Fruit fly (Drosophila melanogaster) whole organism, embryonic: ENCODE results near the gene stg.

Experiments
- Abd-B ChIP-seq: fragments of 200-800 bp; sonication (Bioruptor generic); optimal IDR thresholded peaks from 2 replicates; lab custom pipeline; 2018; ENCODE audit warnings: missing biosample characterization, mild to moderate bottlenecking, missing genetic modification characterization, moderate library complexity
- Atf3 ChIP-seq: fragments of 200-800 bp; sonication (Bioruptor generic); optimal IDR thresholded peaks from 3 replicates; lab custom pipeline; 2016; ENCODE audit warnings: missing biosample characterization, missing genetic modification characterization
- B-H2 ChIP-seq: fragments of 200-800 bp; sonication (Bioruptor generic); optimal IDR thresholded peaks from 2 replicates; lab custom pipeline; 2018; ENCODE audit warnings: missing biosample characterization, mild to moderate bottlenecking, missing genetic modification characterization
- CG10147 ChIP-seq: fragments of 200-800 bp; sonication (Bioruptor generic); optimal IDR thresholded peaks from 2 replicates; lab custom pipeline; 2019; ENCODE audit warnings: missing biosample characterization, mild to moderate bottlenecking, missing genetic modification characterization, moderate library complexity
- CG12391 ChIP-seq: fragments of 200-800 bp; sonication (Bioruptor generic); optimal IDR thresholded peaks from 3 replicates; lab custom pipeline; 2018; ENCODE audit warnings: missing biosample characterization, mild to moderate bottlenecking, missing genetic modification characterization, moderate library complexity
- CG13624 ChIP-seq: fragments of 200-800 bp; sonication (Bioruptor generic); optimal IDR thresholded peaks from 2 replicates; lab custom pipeline; 2016; ENCODE audit warnings: missing biosample characterization, missing genetic modification characterization
- CG1602 ChIP-seq: fragments of 200-800 bp; sonication (Bioruptor generic); optimal IDR thresholded peaks from 3 replicates; lab custom pipeline; 2016; ENCODE audit warnings: missing biosample characterization, missing genetic modification characterization
- CG17385 ChIP-seq: fragments of 200-800 bp; sonication (Bioruptor generic); optimal IDR thresholded peaks from 3 replicates; lab custom pipeline; 2018; ENCODE audit warnings: missing biosample characterization, mild to moderate bottlenecking, missing genetic modification characterization
- CG18262 ChIP-seq: fragments of 200-800 bp; optimal IDR thresholded peaks from 3 replicates; lab custom pipeline; 2019; ENCODE audit warnings: missing biosample characterization, mild to moderate bottlenecking, missing genetic modification characterization, moderate library complexity
- CG18619 ChIP-seq: fragments of 200-800 bp; sonication (Bioruptor generic); optimal IDR thresholded peaks from 3 replicates; lab custom pipeline; 2017; ENCODE audit warnings: missing biosample characterization, mild to moderate bottlenecking, missing genetic modification characterization
- CG2120 ChIP-seq: fragments of 200-800 bp; sonication (Bioruptor generic); optimal IDR thresholded peaks from 3 replicates; lab custom pipeline; 2016; ENCODE audit warnings: missing biosample characterization, missing genetic modification characterization
- CG34376 ChIP-seq: fragments of 200-800 bp; sonication (Bioruptor generic); optimal IDR thresholded peaks from 2 replicates; lab custom pipeline; 2018; ENCODE audit warnings: missing biosample characterization, mild to moderate bottlenecking, missing genetic modification characterization
- CG43689 ChIP-seq: fragments of 200-800 bp; sonication (Bioruptor generic); IDR thresholded peaks from 2 replicates; pipeline ENCODE4 v1.3.6; 2022; ENCODE audit warnings: missing biosample characterization, missing genetic modification characterization
- CG4617 ChIP-seq: fragments of 200-800 bp; sonication (Bioruptor generic); optimal IDR thresholded peaks from 3 replicates; lab custom pipeline; 2016; ENCODE audit warnings: missing biosample characterization, missing genetic modification characterization, borderline replicate concordance
- CG4820 ChIP-seq: fragments of 200-800 bp; sonication (Bioruptor generic); optimal IDR thresholded peaks from 3 replicates; lab custom pipeline; 2016; ENCODE audit warnings: missing biosample characterization, missing genetic modification characterization
- CG5953 ChIP-seq: fragments of 200-800 bp; sonication (Bioruptor generic); IDR thresholded peaks from 2 replicates; pipeline ENCODE4 v1.3.6; 2022; ENCODE audit warnings: missing biosample characterization, missing genetic modification characterization
- CG7745 ChIP-seq: fragments of 200-800 bp; sonication (Bioruptor generic); optimal IDR thresholded peaks from 2 replicates; lab custom pipeline; 2018; ENCODE audit warnings: missing biosample characterization, mild to moderate bottlenecking, missing genetic modification characterization, moderate library complexity
- CG8388 ChIP-seq: fragments of 200-800 bp; sonication (Bioruptor generic); optimal IDR thresholded peaks from 2 replicates; lab custom pipeline; 2019; ENCODE audit warnings: missing biosample characterization, mild to moderate bottlenecking, missing genetic modification characterization, moderate library complexity
- Chrac-16 ChIP-seq: fragments of 200-800 bp; sonication (Bioruptor generic); optimal IDR thresholded peaks from 3 replicates; lab custom pipeline; 2016; ENCODE audit warnings: missing biosample characterization, missing genetic modification characterization
- D ChIP-seq, 2 experiments: fragments of 200-800 bp in 1 of 2; fragments of >200 bp in 1 of 2; sonication (Bioruptor generic) in 1 of 2; optimal IDR thresholded peaks; 2 replicates in 1 of 2; 3 replicates in 1 of 2; lab custom pipeline; 2017; ENCODE audit warnings: mild to moderate bottlenecking in 1 of 2, missing biosample characterization in 1 of 2, missing genetic modification characterization in 1 of 2, missing genetic modification reagents in 1 of 2
- D19B ChIP-seq: fragments of 200-800 bp; sonication (Bioruptor generic); optimal IDR thresholded peaks from 2 replicates; lab custom pipeline; 2017; ENCODE audit warnings: missing biosample characterization, mild to moderate bottlenecking, missing genetic modification characterization
- Deaf1 ChIP-seq: fragments of 200-800 bp; optimal IDR thresholded peaks from 3 replicates; lab custom pipeline; 2019; ENCODE audit warnings: missing biosample characterization, mild to moderate bottlenecking, missing genetic modification characterization, moderate library complexity
- Dek ChIP-seq: fragments of 200-800 bp; sonication (Bioruptor generic); optimal IDR thresholded peaks from 3 replicates; lab custom pipeline; 2019; ENCODE audit warnings: missing biosample characterization, mild to moderate bottlenecking, missing genetic modification characterization, moderate library complexity
- Hmr ChIP-seq: fragments of 200-800 bp; sonication (Bioruptor generic); optimal IDR thresholded peaks from 3 replicates; lab custom pipeline; 2017; ENCODE audit warnings: mild to moderate bottlenecking, missing biosample characterization, missing genetic modification reagents, missing genetic modification characterization
- MBD-R2 ChIP-seq: fragments of 200-800 bp; sonication (Bioruptor generic); IDR thresholded peaks from 2 replicates; pipeline ENCODE4 v1.3.6; 2022; ENCODE audit warnings: missing biosample characterization, missing genetic modification characterization
- Nf-YA ChIP-seq: fragments of 200-800 bp; sonication (Bioruptor generic); IDR thresholded peaks from 2 replicates; pipeline ENCODE4 v1.3.6; 2022; ENCODE audit warnings: missing biosample characterization, missing genetic modification characterization
- Ssrp ChIP-seq: fragments of 200-800 bp; sonication (Bioruptor generic); optimal IDR thresholded peaks from 2 replicates; lab custom pipeline; 2018; ENCODE audit warnings: missing biosample characterization, mild to moderate bottlenecking, missing genetic modification characterization, moderate library complexity
- amos ChIP-seq: fragments of 200-800 bp; sonication (Bioruptor generic); IDR thresholded peaks from 2 replicates; pipeline ENCODE4 v1.3.6; 2022; ENCODE audit warnings: missing biosample characterization, missing genetic modification characterization; ENCODE audit not compliant: partially characterized antibody
- bowl ChIP-seq: fragments of 200-800 bp; sonication (Bioruptor generic); IDR thresholded peaks from 2 replicates; pipeline ENCODE4 v1.3.6; 2022; ENCODE audit warnings: missing biosample characterization, missing genetic modification characterization
- cas ChIP-seq: fragments of 200-800 bp; sonication (Bioruptor generic); IDR thresholded peaks from 2 replicates; pipeline ENCODE4 v1.3.6; 2022; ENCODE audit warnings: missing biosample characterization, missing genetic modification characterization
- ci ChIP-seq: fragments of 200-800 bp; sonication (Bioruptor generic); IDR thresholded peaks from 3 replicates; pipeline ENCODE4 v1.3.6; 2022; ENCODE audit warnings: missing biosample characterization, missing genetic modification characterization
- dpn ChIP-seq, 2 experiments: fragments of 200-800 bp; sonication (Bioruptor generic); optimal IDR thresholded peaks; 3 replicates each; lab custom pipeline; 2016; ENCODE audit warnings: missing biosample characterization in 2 of 2, missing genetic modification characterization in 2 of 2
- en ChIP-seq: fragments of 200-800 bp; sonication (Bioruptor generic); optimal IDR thresholded peaks from 2 replicates; lab custom pipeline; 2016; ENCODE audit warnings: missing biosample characterization, missing genetic modification characterization
- esg ChIP-seq: fragments of 200-800 bp; sonication (Bioruptor generic); conservative IDR thresholded peaks from 2 replicates; pipeline ENCODE4 v1.3.6; 2022; ENCODE audit warnings: missing biosample characterization, missing genetic modification characterization
- gcm2 ChIP-seq: fragments of 200-800 bp; sonication (Bioruptor generic); optimal IDR thresholded peaks from 2 replicates; lab custom pipeline; 2016; ENCODE audit warnings: missing biosample characterization, missing genetic modification characterization
- grn ChIP-seq: fragments of 200-800 bp; sonication (Bioruptor generic); optimal IDR thresholded peaks from 3 replicates; lab custom pipeline; 2017; ENCODE audit warnings: missing biosample characterization, missing genetic modification characterization
- hkb ChIP-seq, 2 experiments: fragments of 200-800 bp in 1 of 2; fragments of >200 bp in 1 of 2; sonication (Bioruptor generic) in 1 of 2; IDR thresholded peaks in 1 of 2; optimal IDR thresholded peaks in 1 of 2; 2 replicates each; pipeline versions ENCODE4 v1.3.6 to Lab custom; 2017 to 2022; ENCODE audit warnings: missing biosample characterization in 1 of 2, missing genetic modification characterization in 1 of 2
- nau ChIP-seq: fragments of 200-800 bp; sonication (Bioruptor generic); optimal IDR thresholded peaks from 3 replicates; lab custom pipeline; 2017; ENCODE audit warnings: missing biosample characterization, mild to moderate bottlenecking, missing genetic modification characterization, missing genetic modification reagents
- nmo ChIP-seq: fragments of 200-800 bp; sonication (Bioruptor generic); optimal IDR thresholded peaks from 2 replicates; lab custom pipeline; 2018; ENCODE audit warnings: missing biosample characterization, mild to moderate bottlenecking, missing genetic modification characterization, moderate library complexity
- odd ChIP-seq: fragments of 200-800 bp; sonication (Bioruptor generic); optimal IDR thresholded peaks from 2 replicates; lab custom pipeline; 2017; ENCODE audit warnings: missing biosample characterization, mild to moderate bottlenecking, missing genetic modification characterization
- schlank ChIP-seq: fragments of 200-800 bp; sonication (Bioruptor generic); optimal IDR thresholded peaks from 2 replicates; lab custom pipeline; 2018; ENCODE audit warnings: missing biosample characterization, mild to moderate bottlenecking, missing genetic modification characterization
- sisA ChIP-seq: fragments of 200-800 bp; sonication (Bioruptor generic); IDR thresholded peaks from 2 replicates; pipeline ENCODE4 v1.3.6; 2022; ENCODE audit warnings: missing biosample characterization, missing genetic modification characterization
- sna ChIP-seq: fragments of 200-800 bp; sonication (Bioruptor generic); IDR thresholded peaks from 2 replicates; pipeline ENCODE4 v1.3.6; 2022; ENCODE audit warnings: missing biosample characterization, missing genetic modification characterization; ENCODE audit not compliant: partially characterized antibody
- stc ChIP-seq: fragments of 200-800 bp; sonication (Bioruptor generic); IDR thresholded peaks from 2 replicates; pipeline ENCODE4 v1.3.6; 2022; ENCODE audit warnings: missing biosample characterization, missing genetic modification characterization
- stwl ChIP-seq: fragments of 200-800 bp; sonication (Bioruptor generic); optimal IDR thresholded peaks from 3 replicates; lab custom pipeline; 2018; ENCODE audit warnings: missing biosample characterization, mild to moderate bottlenecking, missing genetic modification characterization, moderate library complexity
- unpg ChIP-seq: fragments of 200-800 bp; sonication (Bioruptor generic); optimal IDR thresholded peaks from 3 replicates; lab custom pipeline; 2018; ENCODE audit warnings: missing biosample characterization, mild to moderate bottlenecking, missing genetic modification characterization, moderate library complexity
- wor ChIP-seq: fragments of 200-800 bp; sonication (Bioruptor generic); IDR thresholded peaks from 2 replicates; pipeline ENCODE4 v1.3.6; 2022; ENCODE audit warnings: missing biosample characterization, missing genetic modification characterization
- zfh2 ChIP-seq: fragments of 200-800 bp; sonication (Bioruptor generic); optimal IDR thresholded peaks from 2 replicates; lab custom pipeline; 2016; ENCODE audit warnings: missing biosample characterization, missing genetic modification characterization

stg gene

dm6 chr3R:29207012-29207656 lies 48.5 kb downstream of the stg start (continued):
- TF ChIP-seq zfh2 (GFP tag; lab: Kevin White, UChicago), result no peak
- peak; percentile 45; the same call in 1 of the 2 replicates for TF ChIP-seq CG43689 (GFP tag; lab: Robert Waterston, UW)
- peak; percentile 32 for TF ChIP-seq CG10147 (GFP tag; lab: Kevin White, UChicago)
- 0 out of 2 replicates have a peak, but pooled peaks have one; percentile 12 for TF ChIP-seq Nf-YA
- TF ChIP-seq CG34376 (GFP tag; lab: Kevin White, UChicago), result no peak
- TF ChIP-seq D (optimal IDR thresholded peaks at IDR 0.05; lab: Kevin White, UChicago), result no peak
- peak; percentile 44 for TF ChIP-seq D (GFP tag; optimal IDR thresholded peaks at IDR 0.05; lab: Kevin White, UChicago)
- no peak for TF ChIP-seq CG13624
- TF ChIP-seq unpg (GFP tag; lab: Kevin White, UChicago), result peak; percentile 72
- TF ChIP-seq Chrac-16, result peak; percentile 47
- peak; percentile 39 for TF ChIP-seq CG18262 (tag; lab: Kevin White, UChicago)
- peak; percentile 64 for TF ChIP-seq nmo (GFP tag; lab: Kevin White, UChicago)
- TF ChIP-seq bowl (GFP tag; lab: Robert Waterston, UW), result peak; percentile 39; the same call in 1 of the 2 replicates
- TF ChIP-seq CG1602 (GFP tag; lab: Kevin White, UChicago), result peak; percentile 33
- TF ChIP-seq Ssrp (tag; lab: Kevin White, UChicago), result peak; percentile 51
- TF ChIP-seq D19B (GFP tag; lab: Kevin White, UChicago), result peak; percentile 30
- TF ChIP-seq Deaf1 (tag; lab: Kevin White, UChicago), result peak; percentile 58
- peak; percentile 68 for TF ChIP-seq CG5953 (GFP tag; lab: Robert Waterston, UW)
- TF ChIP-seq sna (GFP tag; lab: Robert Waterston, UW), result no peak
- peak; percentile 6 for TF ChIP-seq B-H2 (GFP tag; lab: Kevin White, UChicago)
- TF ChIP-seq stwl, result no peak
- peak; percentile 42 for TF ChIP-seq CG17385 (GFP tag; lab: Kevin White, UChicago)
- TF ChIP-seq CG12391 (tag; lab: Kevin White, UChicago), result peak; percentile 50
- peak; percentile 2 for TF ChIP-seq grn
- peak; percentile 42 for TF ChIP-seq CG2120 (GFP tag; lab: Kevin White, UChicago)
- peak; percentile 39; the same call in 1 of the 2 replicates for TF ChIP-seq wor (GFP tag; lab: Robert Waterston, UW)
- peak; percentile 79 for TF ChIP-seq esg (GFP tag; lab: Robert Waterston, UW)
- no peak for TF ChIP-seq nau (GFP tag; lab: Kevin White, UChicago)
- TF ChIP-seq dpn (GFP tag; optimal IDR thresholded peaks at IDR 0.05; lab: Kevin White, UChicago), result peak in 1 of 2 experiments; percentile 61
- peak; percentile 36 for TF ChIP-seq Hmr (GFP tag; lab: Kevin White, UChicago)
- TF ChIP-seq CG4617 (GFP tag; lab: Kevin White, UChicago), result no peak
- no peak for TF ChIP-seq en (GFP tag; lab: Kevin White, UChicago)
- peak; percentile 20 for TF ChIP-seq CG4820
- peak; percentile 57 for TF ChIP-seq stc (GFP tag; lab: Robert Waterston, UW)
- TF ChIP-seq ci (GFP tag; lab: Robert Waterston, UW), result peak; percentile 77
- TF ChIP-seq amos, result no peak
- peak; percentile 16; the same call in 1 of the 2 replicates for TF ChIP-seq MBD-R2 (GFP tag; lab: Robert Waterston, UW)
- TF ChIP-seq CG8388 (GFP tag; lab: Kevin White, UChicago), result peak; percentile 36
- TF ChIP-seq Dek (tag; lab: Kevin White, UChicago), result peak; percentile 55
- no peak for TF ChIP-seq gcm2 (GFP tag; lab: Kevin White, UChicago)
- peak; percentile 9 for TF ChIP-seq CG18619 (GFP tag; lab: Kevin White, UChicago)
- peak; percentile 67 for TF ChIP-seq sisA
- TF ChIP-seq Atf3 (GFP tag; lab: Kevin White, UChicago), result no peak
- no peak for TF ChIP-seq cas (GFP tag; lab: Robert Waterston, UW)
- peak; percentile 5 for TF ChIP-seq schlank
- TF ChIP-seq hkb (optimal IDR thresholded peaks at IDR 0.05; lab: Kevin White, UChicago), result no peak
- TF ChIP-seq hkb (GFP tag; IDR thresholded peaks at IDR 0.05; lab: Robert Waterston, UW), result peak; percentile 74
- TF ChIP-seq CG7745 (tag; lab: Kevin White, UChicago), result no peak
- peak; percentile 75 for TF ChIP-seq Abd-B (GFP tag; lab: Kevin White, UChicago)
- TF ChIP-seq odd (GFP tag; lab: Kevin White, UChicago), result peak; percentile 17
